Worm (Caenorhabditis elegans): ENCODE results near the gene C14C6.6.

C14C6.6 gene

DNA sequence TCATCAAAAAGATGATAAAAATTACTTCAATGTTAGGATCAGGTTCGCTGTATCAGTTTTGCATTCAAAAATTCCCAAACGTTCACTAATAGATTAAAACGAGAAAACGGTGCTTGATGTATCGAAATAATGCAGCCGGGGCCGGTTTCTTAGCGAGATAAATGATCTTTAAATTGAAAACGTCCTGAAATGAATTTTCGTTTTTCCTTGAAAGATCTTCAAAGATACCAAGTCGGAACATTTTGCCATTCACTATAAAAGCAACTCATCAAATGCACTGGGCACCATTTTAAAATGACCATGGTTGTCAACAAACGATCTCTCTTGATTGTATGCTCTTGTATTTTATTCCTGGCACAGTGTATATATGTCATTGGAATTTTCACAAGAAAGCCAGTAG lies 28.2 kb upstream of the C14C6.6 start, which contains the start of gene K06H6.5:
TSS of gene K06H6.5 (plus strand) at position 301 of the 400 bp plus-strand sequence.
- TF ChIP-seq gmeb-2 (tag; optimal IDR thresholded peaks at IDR 0.05), result no peak
- TF ChIP-seq C38D4.7 (GFP tag; optimal IDR thresholded peaks at IDR 0.05), result no peak
- TF ChIP-seq nhr-11 (tag; optimal IDR thresholded peaks at IDR 0.05), result no peak
- no peak for TF ChIP-seq ceh-2 (tag; optimal IDR thresholded peaks at IDR 0.05)
- TF ChIP-seq ttx-3 (tag; optimal IDR thresholded peaks at IDR 0.05), result no peak
- no peak for TF ChIP-seq hlh-8 (tag; optimal IDR thresholded peaks at IDR 0.05)
- TF ChIP-seq pros-1 (tag; optimal IDR thresholded peaks at IDR 0.05), result no peak
- TF ChIP-seq sox-4 (tag; optimal IDR thresholded peaks at IDR 0.05), result no peak
- TF ChIP-seq hlh-6 (tag; optimal IDR thresholded peaks at IDR 0.05), result no peak
- no peak for TF ChIP-seq F13H6.1 (tag; optimal IDR thresholded peaks at IDR 0.05)
- TF ChIP-seq ceh-9 (tag; optimal IDR thresholded peaks at IDR 0.05), result no peak
- TF ChIP-seq ceh-48 (tag; optimal IDR thresholded peaks at IDR 0.05), result no peak

ce11 chrV:574639-575038 lies 26.8 kb upstream of the C14C6.6 start, which contains the start of gene C14C6.13:
C14C6.13 (minus strand) TSS chrV:574739.
- TF ChIP-seq syd-9 (tag; optimal IDR thresholded peaks at IDR 0.05) (no peak), tbx-7 (tag; optimal IDR thresholded peaks at IDR 0.05) (no peak), ref-2 (tag; optimal IDR thresholded peaks at IDR 0.05) (no peak), nfya-1 (tag; optimal IDR thresholded peaks at IDR 0.05) (no peak), fax-1 (tag; optimal IDR thresholded peaks at IDR 0.05) (no peak), K09A11.1 (tag; optimal IDR thresholded peaks at IDR 0.05; ENCODE audit: insufficient read depth) (no peak), hlh-13 (GFP tag; optimal IDR thresholded peaks at IDR 0.05) (no peak), ets-4 (tag; optimal IDR thresholded peaks at IDR 0.05) (no peak), unc-55 (GFP tag; optimal IDR thresholded peaks at IDR 0.05) (no peak), dmd-4 (tag; optimal IDR thresholded peaks at IDR 0.05; ENCODE audit: borderline replicate concordance) (no peak)

DNA sequence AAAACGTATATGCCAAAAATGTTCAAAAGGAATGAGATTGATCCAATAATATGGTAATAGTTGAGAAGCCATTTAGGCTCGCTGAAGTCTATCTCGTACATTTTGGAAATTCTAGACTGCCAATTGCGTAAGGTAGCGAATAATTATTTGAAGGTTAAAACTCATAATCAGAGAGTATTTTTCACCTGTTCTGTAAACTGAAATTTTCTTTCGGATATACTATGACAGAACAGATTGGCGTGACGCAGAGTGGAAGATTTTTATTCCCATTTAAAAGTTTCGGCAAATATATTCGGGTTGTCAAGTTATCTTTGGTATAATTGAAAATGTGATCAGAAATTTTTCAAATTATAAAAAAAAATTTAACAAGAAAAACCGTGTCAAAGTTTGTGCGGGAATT lies 20.2 kb upstream of the C14C6.6 start, which contains the start of gene sri-72:
TSS of gene sri-72 (minus strand) at position 101 of the 400 bp plus-strand sequence.
- TF ChIP-seq hlh-15 (tag; optimal IDR thresholded peaks at IDR 0.05), result no peak
- TF ChIP-seq ets-4 (tag; optimal IDR thresholded peaks at IDR 0.05), result no peak
- TF ChIP-seq dmd-4 (tag; optimal IDR thresholded peaks at IDR 0.05; ENCODE audit: borderline replicate concordance), result no peak
- TF ChIP-seq ttx-3 (tag; optimal IDR thresholded peaks at IDR 0.05), result no peak
- no peak for TF ChIP-seq K09A11.1 (tag; optimal IDR thresholded peaks at IDR 0.05; ENCODE audit: insufficient read depth)
- TF ChIP-seq npax-4 (tag; optimal IDR thresholded peaks at IDR 0.05), result no peak
- TF ChIP-seq Y22D7AL.16 (tag; optimal IDR thresholded peaks at IDR 0.05), result no peak
- no peak for TF ChIP-seq tbx-7 (tag; optimal IDR thresholded peaks at IDR 0.05)
- no peak for TF ChIP-seq T23F11.4 (GFP tag; optimal IDR thresholded peaks at IDR 0.05)
- no peak for TF ChIP-seq ceh-30 (tag; optimal IDR thresholded peaks at IDR 0.05)
- TF ChIP-seq tbx-2 (tag; optimal IDR thresholded peaks at IDR 0.05), result no peak
- TF ChIP-seq pax-1 (tag; optimal IDR thresholded peaks at IDR 0.05), result no peak
- no peak for TF ChIP-seq ceh-48 (tag; optimal IDR thresholded peaks at IDR 0.05)
- no peak for TF ChIP-seq pag-3 (tag; optimal IDR thresholded peaks at IDR 0.05; ENCODE audit: borderline replicate concordance)
- no peak for TF ChIP-seq sox-2 (GFP tag; IDR thresholded peaks at IDR 0.05)
- no peak for TF ChIP-seq fax-1 (tag; optimal IDR thresholded peaks at IDR 0.05)
- TF ChIP-seq pqm-1 (tag; optimal IDR thresholded peaks at IDR 0.05), result no peak
- TF ChIP-seq C38D4.7 (GFP tag; optimal IDR thresholded peaks at IDR 0.05), result no peak
- TF ChIP-seq ceh-34 (tag; optimal IDR thresholded peaks at IDR 0.05), result no peak
- no peak for TF ChIP-seq pha-4 (tag; optimal IDR thresholded peaks at IDR 0.05)

DNA sequence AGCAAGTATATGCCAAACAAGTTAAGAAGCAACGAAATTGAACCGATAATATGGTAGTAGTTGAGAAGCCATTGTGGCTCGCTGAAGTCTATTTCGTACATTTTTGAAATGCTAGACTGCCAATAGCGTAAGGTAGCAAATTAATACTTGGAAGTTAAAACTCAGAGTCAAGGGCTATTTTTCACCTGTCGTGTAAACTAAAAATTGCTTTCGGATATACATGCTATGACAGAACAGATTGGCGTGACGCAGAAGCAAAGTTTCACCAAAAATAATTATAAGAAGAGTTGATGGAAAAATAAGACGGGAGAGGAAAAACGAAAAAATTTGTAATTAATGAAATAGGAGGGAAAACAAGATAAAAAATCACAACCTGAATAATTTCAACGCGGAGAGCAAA lies 18.1 kb upstream of the C14C6.6 start, which contains the start of gene sri-73:
TSS of gene sri-73 (minus strand) at position 101 of the 400 bp plus-strand sequence.
- no peak for TF ChIP-seq unc-86 (tag; optimal IDR thresholded peaks at IDR 0.05)
- TF ChIP-seq hlh-6 (tag; optimal IDR thresholded peaks at IDR 0.05), result no peak
- no peak for TF ChIP-seq nhr-11 (tag; optimal IDR thresholded peaks at IDR 0.05)
- no peak for TF ChIP-seq pros-1 (tag; optimal IDR thresholded peaks at IDR 0.05)
- TF ChIP-seq tbx-7 (tag; optimal IDR thresholded peaks at IDR 0.05), result no peak
- no peak for TF ChIP-seq fkh-6 (tag; optimal IDR thresholded peaks at IDR 0.05)
- TF ChIP-seq pha-4 (tag; optimal IDR thresholded peaks at IDR 0.05), result no peak
- TF ChIP-seq hlh-13 (GFP tag; optimal IDR thresholded peaks at IDR 0.05), result no peak
- TF ChIP-seq hlh-8 (tag; optimal IDR thresholded peaks at IDR 0.05), result no peak
- TF ChIP-seq ceh-9 (tag; optimal IDR thresholded peaks at IDR 0.05), result no peak
- no peak for TF ChIP-seq pha-2 (tag; optimal IDR thresholded peaks at IDR 0.05)
- TF ChIP-seq K09A11.1 (tag; optimal IDR thresholded peaks at IDR 0.05; ENCODE audit: insufficient read depth), result no peak
- TF ChIP-seq ztf-16 (tag; optimal IDR thresholded peaks at IDR 0.05), result no peak
- TF ChIP-seq sox-2 (GFP tag; IDR thresholded peaks at IDR 0.05), result no peak
- TF ChIP-seq rnt-1 (tag; optimal IDR thresholded peaks at IDR 0.05), result no peak
- TF ChIP-seq dve-1 (tag; optimal IDR thresholded peaks at IDR 0.05), result no peak

Data from whole organism, late embryonic.